Worm (Caenorhabditis elegans) whole organism, early embryonic: ENCODE measurements around the gene alh-13.

Experiments used
- B0310.2 ChIP-seq: sonication (generic microtip); optimal IDR thresholded peaks from 2 replicates; lab custom pipeline; 2016; ENCODE audit warnings: mild to moderate bottlenecking, missing genetic modification characterization, missing compliant biosample characterization
- F13C5.2 ChIP-seq: sonication (generic microtip); optimal IDR thresholded peaks from 2 replicates; lab custom pipeline; 2017; ENCODE audit warnings: mild to moderate bottlenecking, missing genetic modification characterization, inconsistent platforms, missing compliant biosample characterization
- aly-1 ChIP-seq: sonication (generic microtip); optimal IDR thresholded peaks from 2 replicates; lab custom pipeline; 2016; ENCODE audit warnings: missing genetic modification characterization, missing compliant biosample characterization
- ama-1 ChIP-seq: fragments of 150-350 bp; optimal IDR thresholded peaks from 2 replicates; lab custom pipeline; 2014
- ceh-13 ChIP-seq: fragments of 200-800 bp; sonication (Bioruptor generic); optimal IDR thresholded peaks from 2 replicates; lab custom pipeline; 2018; ENCODE audit warnings: mild to moderate bottlenecking, missing genetic modification characterization, missing compliant biosample characterization
- ceh-36 ChIP-seq: sonication (generic microtip); optimal IDR thresholded peaks from 2 replicates; lab custom pipeline; 2016; ENCODE audit warnings: missing genetic modification characterization, inconsistent platforms, missing compliant biosample characterization
- ets-7 ChIP-seq: sonication (generic microtip); optimal IDR thresholded peaks from 2 replicates; lab custom pipeline; 2016; ENCODE audit warnings: missing genotype, missing genetic modification characterization, missing compliant biosample characterization
- flt-1 ChIP-seq: fragments of 200-800 bp; sonication (Bioruptor generic); IDR thresholded peaks from 2 replicates; pipeline ENCODE4 v1.3.6; 2022; ENCODE audit warnings: missing genetic modification characterization, missing compliant biosample characterization
- hmbx-1 ChIP-seq: sonication (generic microtip); optimal IDR thresholded peaks from 2 replicates; lab custom pipeline; 2016; ENCODE audit warnings: mild to moderate bottlenecking, missing genetic modification characterization, missing compliant biosample characterization
- hmg-4 ChIP-seq: fragments of 200-800 bp; sonication (Bioruptor generic); optimal IDR thresholded peaks from 2 replicates; lab custom pipeline; 2018; ENCODE audit warnings: mild to moderate bottlenecking, missing genetic modification characterization, missing compliant biosample characterization
- hnd-1 ChIP-seq: sonication (generic microtip); optimal IDR thresholded peaks from 2 replicates; lab custom pipeline; 2016; ENCODE audit warnings: missing genetic modification characterization, missing compliant biosample characterization
- pes-1 ChIP-seq: fragments of 200-800 bp; sonication (Bioruptor generic); IDR thresholded peaks from 2 replicates; pipeline ENCODE4 v1.3.6; 2022; ENCODE audit warnings: missing genetic modification reagents, missing genetic modification characterization, missing compliant biosample characterization
- scrt-1 ChIP-seq: fragments of 200-800 bp; sonication (Bioruptor generic); IDR thresholded peaks from 2 replicates; pipeline ENCODE4 v1.3.6; 2022; ENCODE audit warnings: missing genetic modification characterization, missing compliant biosample characterization
- sea-1 ChIP-seq: fragments of 200-800 bp; sonication (Bioruptor generic); conservative IDR thresholded peaks from 2 replicates; pipeline ENCODE4 v1.3.6; 2022; ENCODE audit warnings: missing genetic modification characterization, missing compliant biosample characterization
- tbx-11 ChIP-seq: fragments of 200-800 bp; sonication (Bioruptor generic); IDR thresholded peaks from 2 replicates; pipeline ENCODE4 v1.3.6; 2022; ENCODE audit warnings: missing genetic modification characterization, missing compliant biosample characterization
- tbx-37 ChIP-seq: fragments of 200-800 bp; sonication (Bioruptor generic); conservative IDR thresholded peaks from 2 replicates; pipeline ENCODE4 v1.3.6; 2022; ENCODE audit warnings: missing genetic modification reagents, missing genetic modification characterization, missing compliant biosample characterization
- tra-4 ChIP-seq: sonication (generic microtip); optimal IDR thresholded peaks from 2 replicates; lab custom pipeline; 2017; ENCODE audit warnings: missing genetic modification characterization, missing compliant biosample characterization

The alh-13 gene

ce11 chrX:12792554-12792953 is 10.4 kb downstream of the alh-13 start, which contains the start of gene abf-5:
Gene abf-5 (plus strand): TSS chrX:12792854.
- TF ChIP-seq hmg-4 (GFP tag; lab: Kevin White, UChicago) (no peak), hnd-1 (tag; lab: Kevin White, UChicago) (no peak)

- TF ChIP-seq ama-1 (lab: Kevin White, UChicago), result no peak
- TF ChIP-seq scrt-1 (GFP tag; lab: Robert Waterston, UW), result no peak
- TF ChIP-seq hmg-4 (GFP tag; lab: Kevin White, UChicago), result no peak
- TF ChIP-seq pes-1 (GFP tag; lab: Robert Waterston, UW), result no peak
- TF ChIP-seq ets-7 (tag; lab: Kevin White, UChicago), result no peak
- no peak for TF ChIP-seq ceh-36 (tag; lab: Kevin White, UChicago)
- TF ChIP-seq hnd-1 (tag; lab: Kevin White, UChicago), result no peak
- no peak for TF ChIP-seq B0310.2 (tag; lab: Kevin White, UChicago)
- TF ChIP-seq aly-1, result no peak
- TF ChIP-seq F13C5.2 (tag; lab: Kevin White, UChicago), result no peak
- no peak for TF ChIP-seq hmbx-1 (tag; lab: Kevin White, UChicago)
- no peak for TF ChIP-seq sea-1 (GFP tag; lab: Robert Waterston, UW)
- no peak for TF ChIP-seq flt-1 (GFP tag; lab: Robert Waterston, UW)
- no peak for TF ChIP-seq tbx-37 (GFP tag; lab: Robert Waterston, UW)
- no peak for TF ChIP-seq tra-4 (tag; lab: Kevin White, UChicago)
- no peak for TF ChIP-seq tbx-11 (GFP tag; lab: Robert Waterston, UW)
Observed at ce11 chrX:12793075-12793474, 10.9 kb downstream of the alh-13 start.

- TF ChIP-seq ets-7 (tag; lab: Kevin White, UChicago) (no peak), hmg-4 (GFP tag; lab: Kevin White, UChicago) (no peak), tra-4 (tag; lab: Kevin White, UChicago) (no peak), ceh-13 (no peak), sea-1 (GFP tag; lab: Robert Waterston, UW) (no peak), scrt-1 (GFP tag; lab: Robert Waterston, UW) (no peak), aly-1 (no peak), ceh-36 (tag; lab: Kevin White, UChicago) (no peak), pes-1 (GFP tag; lab: Robert Waterston, UW) (no peak), hmbx-1 (tag; lab: Kevin White, UChicago) (no peak), B0310.2 (tag; lab: Kevin White, UChicago) (no peak), ama-1 (lab: Kevin White, UChicago) (no peak), hnd-1 (tag; lab: Kevin White, UChicago) (no peak), tbx-37 (GFP tag; lab: Robert Waterston, UW) (no peak), tbx-11 (GFP tag; lab: Robert Waterston, UW) (no peak), flt-1 (GFP tag; lab: Robert Waterston, UW) (no peak), F13C5.2 (tag; lab: Kevin White, UChicago) (no peak)
Observed at ce11 chrX:12793796-12794195, 11.6 kb downstream of the alh-13 start, which contains the start of gene abf-6. Gene abf-6 (plus strand): TSS chrX:12794118.

ce11 chrX:12799831-12800230 is 17.6 kb downstream of the alh-13 start:
- no peak for TF ChIP-seq tra-4 (tag; lab: Kevin White, UChicago)
- TF ChIP-seq sea-1 (GFP tag; lab: Robert Waterston, UW), result no peak
- no peak for TF ChIP-seq ceh-36 (tag; lab: Kevin White, UChicago)
- TF ChIP-seq F13C5.2 (tag; lab: Kevin White, UChicago), result no peak
- no peak for TF ChIP-seq aly-1
- no peak for TF ChIP-seq scrt-1 (GFP tag; lab: Robert Waterston, UW)
- TF ChIP-seq tbx-37 (GFP tag; lab: Robert Waterston, UW), result no peak
- no peak for TF ChIP-seq hmbx-1 (tag; lab: Kevin White, UChicago)

ce11 chrX:12806926-12807325 is 24.7 kb downstream of the alh-13 start:
- TF ChIP-seq aly-1 (no peak), hnd-1 (tag; lab: Kevin White, UChicago) (no peak), B0310.2 (tag; lab: Kevin White, UChicago) (no peak), tra-4 (tag; lab: Kevin White, UChicago) (no peak), tbx-37 (GFP tag; lab: Robert Waterston, UW) (no peak), scrt-1 (GFP tag; lab: Robert Waterston, UW) (no peak), ceh-13 (no peak), ets-7 (tag; lab: Kevin White, UChicago) (no peak), ceh-36 (tag; lab: Kevin White, UChicago) (no peak), hmbx-1 (tag; lab: Kevin White, UChicago) (no peak), sea-1 (GFP tag; lab: Robert Waterston, UW) (no peak), ama-1 (lab: Kevin White, UChicago) (no peak), pes-1 (GFP tag; lab: Robert Waterston, UW) (no peak), flt-1 (GFP tag; lab: Robert Waterston, UW) (no peak), F13C5.2 (tag; lab: Kevin White, UChicago) (no peak), hmg-4 (GFP tag; lab: Kevin White, UChicago) (no peak), tbx-11 (GFP tag; lab: Robert Waterston, UW) (no peak)

ce11 chrX:12808085-12808922 is 26.1 kb downstream of the alh-13 start, which contains the start of gene nhr-27:
Gene nhr-27 (minus strand): TSS chrX:12808318.
- TF ChIP-seq ceh-36 (tag; lab: Kevin White, UChicago) (no peak), ets-7 (tag; lab: Kevin White, UChicago) (no peak), scrt-1 (GFP tag; lab: Robert Waterston, UW) (no peak), aly-1 (no peak), F13C5.2 (tag; lab: Kevin White, UChicago) (no peak), tbx-37 (GFP tag; lab: Robert Waterston, UW) (no peak), hnd-1 (tag; lab: Kevin White, UChicago) (no peak), ama-1 (lab: Kevin White, UChicago) (no peak), ceh-13 (no peak), tra-4 (tag; lab: Kevin White, UChicago) (no peak), flt-1 (GFP tag; lab: Robert Waterston, UW) (no peak), hmbx-1 (tag; lab: Kevin White, UChicago) (no peak), hmg-4 (GFP tag; lab: Kevin White, UChicago) (no peak), pes-1 (GFP tag; lab: Robert Waterston, UW) (no peak)
